Worm (Caenorhabditis elegans) whole organism, young adult: ENCODE measurements around the gene C52E4.7.

ENCODE experiments used
- B0019.2 ChIP-seq: fragments of 200-800 bp; sonication (Bioruptor generic); conservative IDR thresholded peaks from 2 replicates; pipeline ENCODE4 v1.3.6; 2022; ENCODE audit warnings: missing genetic modification reagents, missing genetic modification characterization, missing compliant biosample characterization
- D2030.7 ChIP-seq: fragments of 200-800 bp; sonication (Bioruptor generic); IDR thresholded peaks from 2 replicates; pipeline ENCODE4 v1.3.6; 2022; ENCODE audit warnings: missing genetic modification reagents, missing genetic modification characterization, missing compliant biosample characterization
- F22D6.2 ChIP-seq: sonication (generic microtip); optimal IDR thresholded peaks from 2 replicates; lab custom pipeline; 2016; ENCODE audit warnings: mild to moderate bottlenecking, missing genetic modification characterization, missing compliant biosample characterization
- F33H1.4 ChIP-seq: fragments of 200-800 bp; sonication (Bioruptor generic); IDR thresholded peaks from 2 replicates; pipeline ENCODE4 v1.3.6; 2022; ENCODE audit warnings: missing genetic modification reagents, missing genetic modification characterization, missing compliant biosample characterization
- F39B2.1 ChIP-seq: fragments of 200-800 bp; sonication (Bioruptor generic); IDR thresholded peaks from 2 replicates; pipeline ENCODE4 v1.3.6; 2022; ENCODE audit warnings: missing genetic modification reagents, missing genetic modification characterization, missing compliant biosample characterization
- F49E8.2 ChIP-seq: sonication (generic microtip); optimal IDR thresholded peaks from 3 replicates; lab custom pipeline; 2017; ENCODE audit warnings: missing genetic modification characterization, mild to moderate bottlenecking, missing compliant biosample characterization, antibody characterized with exemption, moderate library complexity; ENCODE audit not compliant: insufficient read depth
- F57A8.1 ChIP-seq: fragments of 200-800 bp; sonication (Bioruptor generic); optimal IDR thresholded peaks from 2 replicates; lab custom pipeline; 2018; ENCODE audit warnings: mild to moderate bottlenecking, missing genetic modification characterization, moderate library complexity, missing compliant biosample characterization
- Y53G8AR.9 ChIP-seq: fragments of 200-800 bp; sonication (Bioruptor generic); conservative IDR thresholded peaks from 2 replicates; pipeline ENCODE4 v1.3.6; 2022; ENCODE audit warnings: missing genetic modification reagents, missing genetic modification characterization, missing compliant biosample characterization
- Y79H2A.3 ChIP-seq: fragments of 200-800 bp; sonication (Bioruptor generic); conservative IDR thresholded peaks from 2 replicates; pipeline ENCODE4 v1.3.6; 2022; ENCODE audit warnings: missing genetic modification reagents, missing genetic modification characterization, missing compliant biosample characterization
- Y95B8A.8 ChIP-seq: fragments of 200-800 bp; sonication (Bioruptor generic); IDR thresholded peaks from 2 replicates; pipeline ENCODE4 v1.3.6; 2022; ENCODE audit warnings: missing genetic modification reagents, missing genetic modification characterization, missing compliant biosample characterization
- ZK185.1 ChIP-seq: sonication (generic microtip); optimal IDR thresholded peaks from 2 replicates; lab custom pipeline; 2016; ENCODE audit warnings: mild to moderate bottlenecking, missing genetic modification characterization, missing compliant biosample characterization; ENCODE audit not compliant: poor library complexity, severe bottlenecking
- akir-1 ChIP-seq: fragments of 200-800 bp; sonication (Bioruptor generic); optimal IDR thresholded peaks from 2 replicates; lab custom pipeline; 2018; ENCODE audit warnings: mild to moderate bottlenecking, missing genetic modification characterization, moderate library complexity, missing compliant biosample characterization
- ama-1 ChIP-seq, 3 experiments: fragments of 150-350 bp in 1 of 3; sonication (generic microtip) in 2 of 3; optimal IDR thresholded peaks; 2 replicates each; lab custom pipeline; 2014 to 2018; ENCODE audit warnings: missing biosample characterization in 2 of 3, missing genetic modification characterization in 2 of 3, missing genetic modification reagents in 2 of 3
- aptf-3 ChIP-seq: fragments of 200-800 bp; sonication (Bioruptor generic); IDR thresholded peaks from 2 replicates; pipeline ENCODE4 v1.3.6; 2022; ENCODE audit warnings: missing genetic modification characterization, missing compliant biosample characterization
- athp-1 ChIP-seq: sonication (generic microtip); optimal IDR thresholded peaks from 2 replicates; lab custom pipeline; 2017; ENCODE audit warnings: mild to moderate bottlenecking, missing genetic modification characterization, missing compliant biosample characterization
- attf-6 ChIP-seq: fragments of 200-800 bp; sonication (Bioruptor generic); IDR thresholded peaks from 2 replicates; pipeline ENCODE4 v1.3.6; 2022; ENCODE audit warnings: missing genetic modification reagents, missing genetic modification characterization, missing compliant biosample characterization
- cebp-1 ChIP-seq, 2 experiments: fragments of 200-800 bp in 1 of 2; sonication (Bioruptor generic) in 1 of 2; sonication (generic microtip) in 1 of 2; IDR thresholded peaks in 1 of 2; optimal IDR thresholded peaks in 1 of 2; 2 replicates each; pipeline versions ENCODE4 v1.3.6 to Lab custom; 2017 to 2022; ENCODE audit warnings: missing compliant biosample characterization in 2 of 2, missing genetic modification characterization in 2 of 2, mild to moderate bottlenecking in 1 of 2, missing genetic modification reagents in 1 of 2, moderate library complexity in 1 of 2
- cebp-2 ChIP-seq: fragments of 200-800 bp; sonication (Bioruptor generic); IDR thresholded peaks from 2 replicates; pipeline ENCODE4 v1.3.6; 2022; ENCODE audit warnings: missing genetic modification characterization, missing compliant biosample characterization
- ceh-40 ChIP-seq: fragments of 200-800 bp; sonication (Bioruptor generic); IDR thresholded peaks from 2 replicates; pipeline ENCODE4 v1.3.6; 2022; ENCODE audit warnings: missing genetic modification characterization, missing compliant biosample characterization
- ceh-58 ChIP-seq: fragments of 200-800 bp; sonication (Bioruptor generic); IDR thresholded peaks from 2 replicates; pipeline ENCODE4 v1.3.6; 2022; ENCODE audit warnings: missing genetic modification characterization, missing compliant biosample characterization
- ceh-91 ChIP-seq: fragments of 200-800 bp; sonication (Bioruptor generic); IDR thresholded peaks from 2 replicates; pipeline ENCODE4 v1.3.6; 2022; ENCODE audit warnings: missing genetic modification reagents, missing genetic modification characterization, missing compliant biosample characterization
- dpl-1 ChIP-seq: fragments of 150-350 bp; optimal IDR thresholded peaks from 2 replicates; lab custom pipeline; 2014; ENCODE audit warnings: missing biosample characterization, missing genetic modification reagents, missing genetic modification characterization
- egl-44 ChIP-seq: fragments of 200-800 bp; sonication (Bioruptor generic); IDR thresholded peaks from 2 replicates; pipeline ENCODE4 v1.3.6; 2022; ENCODE audit warnings: missing genetic modification reagents, missing genetic modification characterization, missing compliant biosample characterization
- egrh-3 ChIP-seq: fragments of 200-800 bp; sonication (Bioruptor generic); IDR thresholded peaks from 2 replicates; pipeline ENCODE4 v1.3.6; 2022; ENCODE audit warnings: missing genetic modification reagents, missing genetic modification characterization, missing compliant biosample characterization
- hlh-12 ChIP-seq: sonication (generic microtip); optimal IDR thresholded peaks from 2 replicates; lab custom pipeline; 2016; ENCODE audit warnings: missing genetic modification characterization, missing compliant biosample characterization
- hmg-1.2 ChIP-seq: fragments of 200-800 bp; sonication (Bioruptor generic); IDR thresholded peaks from 2 replicates; pipeline ENCODE4 v1.3.6; 2022; ENCODE audit warnings: missing genetic modification reagents, missing genetic modification characterization, missing compliant biosample characterization
- hmg-20 ChIP-seq: fragments of 200-800 bp; sonication (Bioruptor generic); IDR thresholded peaks from 2 replicates; pipeline ENCODE4 v1.3.6; 2022; ENCODE audit warnings: missing genetic modification reagents, missing genetic modification characterization, missing compliant biosample characterization
- hrde-1 ChIP-seq: sonication (generic microtip); optimal IDR thresholded peaks from 2 replicates; lab custom pipeline; 2016; ENCODE audit warnings: missing genetic modification characterization, mild to moderate bottlenecking, missing compliant biosample characterization, moderate library complexity, missing genotype, missing genetic modification reagents, borderline replicate concordance
- lag-1 ChIP-seq: fragments of 200-800 bp; sonication (Bioruptor generic); IDR thresholded peaks from 2 replicates; pipeline ENCODE4 v1.3.6; 2022; ENCODE audit warnings: missing genetic modification reagents, missing genetic modification characterization, missing compliant biosample characterization
- let-526 ChIP-seq: fragments of 200-800 bp; sonication (Bioruptor generic); IDR thresholded peaks from 2 replicates; pipeline ENCODE4 v1.3.6; 2022; ENCODE audit warnings: missing genetic modification reagents, missing genetic modification characterization, missing compliant biosample characterization
- lir-1 ChIP-seq: fragments of 200-800 bp; sonication (Bioruptor generic); conservative IDR thresholded peaks from 2 replicates; pipeline ENCODE4 v1.3.6; 2022; ENCODE audit warnings: missing genetic modification reagents, missing genetic modification characterization, missing compliant biosample characterization
- madf-8 ChIP-seq: fragments of 200-800 bp; sonication (Bioruptor generic); conservative IDR thresholded peaks from 2 replicates; pipeline ENCODE4 v1.3.6; 2022; ENCODE audit warnings: missing genetic modification reagents, missing genetic modification characterization, missing compliant biosample characterization
- nfya-1 ChIP-seq: sonication (generic microtip); optimal IDR thresholded peaks from 2 replicates; lab custom pipeline; 2017; ENCODE audit warnings: antibody characterized with exemption, missing compliant biosample characterization, missing genetic modification characterization, borderline replicate concordance; ENCODE audit not compliant: insufficient read depth
- nhr-27 ChIP-seq: fragments of 200-800 bp; sonication (Bioruptor generic); optimal IDR thresholded peaks from 2 replicates; lab custom pipeline; 2018; ENCODE audit warnings: mild to moderate bottlenecking, missing genetic modification characterization, moderate library complexity, missing compliant biosample characterization
- pha-4 ChIP-seq: fragments of 150-350 bp; sonication (generic microtip); optimal IDR thresholded peaks from 2 replicates; lab custom pipeline; 2014; ENCODE audit warnings: missing biosample characterization, missing genetic modification reagents, missing genetic modification characterization
- rcor-1 ChIP-seq: fragments of 200-800 bp; sonication (Bioruptor generic); IDR thresholded peaks from 2 replicates; pipeline ENCODE4 v1.3.6; 2022; ENCODE audit warnings: missing genetic modification reagents, missing genetic modification characterization, missing compliant biosample characterization
- rpc-1 ChIP-seq, 2 experiments: fragments of 150-350 bp in 1 of 2; sonication (generic microtip) in 1 of 2; optimal IDR thresholded peaks; 2 replicates each; lab custom pipeline; 2014 to 2018; ENCODE audit warnings: missing biosample characterization in 1 of 2, missing genetic modification characterization in 1 of 2, missing genetic modification reagents in 1 of 2, missing genotype in 1 of 2
- snpc-1.1 ChIP-seq: sonication (generic microtip); optimal IDR thresholded peaks from 2 replicates; lab custom pipeline; 2017; ENCODE audit warnings: missing genetic modification characterization, mild to moderate bottlenecking, missing compliant biosample characterization, antibody characterized with exemption, moderate library complexity, missing genotype, missing genetic modification reagents; ENCODE audit not compliant: insufficient read depth
- tlf-1 ChIP-seq: fragments of 200-800 bp; sonication (Bioruptor generic); optimal IDR thresholded peaks from 2 replicates; lab custom pipeline; 2018; ENCODE audit warnings: mild to moderate bottlenecking, missing genetic modification characterization, missing compliant biosample characterization
- xnd-1 ChIP-seq: sonication (generic microtip); optimal IDR thresholded peaks from 2 replicates; lab custom pipeline; 2016; ENCODE audit warnings: missing genotype, missing genetic modification reagents, missing genetic modification characterization, missing compliant biosample characterization
- zim-3 ChIP-seq: sonication (generic microtip); optimal IDR thresholded peaks from 2 replicates; lab custom pipeline; 2017; ENCODE audit warnings: mild to moderate bottlenecking, missing genetic modification characterization, moderate library complexity, missing compliant biosample characterization
- ztf-28 ChIP-seq: fragments of 200-800 bp; sonication (Bioruptor generic); IDR thresholded peaks from 2 replicates; pipeline ENCODE4 v1.3.6; 2022; ENCODE audit warnings: missing genetic modification reagents, missing genetic modification characterization, missing compliant biosample characterization

Gene C52E4.7

ce11 chrV:11979673-11980561 lies 14.2 kb upstream of the C52E4.7 start, which contains the start of gene snr-4 (continued):
- TF ChIP-seq F33H1.4 (GFP tag; lab: Robert Waterston, UW) (peak; percentile 78), let-526 (GFP tag; lab: Robert Waterston, UW) (0 out of 2 replicates have a peak, but pooled peaks have one; percentile 39), hrde-1 (peak; percentile 86), ama-1 (optimal IDR thresholded peaks at IDR 0.05; lab: Kevin White, UChicago) (peak; percentile 80), ama-1 (GFP tag; optimal IDR thresholded peaks at IDR 0.05; lab: Kevin White, UChicago) (no peak), F57A8.1 (GFP tag; lab: Kevin White, UChicago) (no peak), egl-44 (GFP tag; lab: Robert Waterston, UW) (peak; percentile 74; the same call in 1 of the 2 replicates), rpc-1 (optimal IDR thresholded peaks at IDR 0.05; lab: Kevin White, UChicago) (no peak), rpc-1 (tag; optimal IDR thresholded peaks at IDR 0.05; lab: Kevin White, UChicago) (peak; percentile 11), hmg-20 (GFP tag; lab: Robert Waterston, UW) (peak; percentile 84), athp-1 (tag; lab: Kevin White, UChicago) (peak; percentile 67), F49E8.2 (tag; lab: Kevin White, UChicago) (peak; percentile 93), Y53G8AR.9 (GFP tag; lab: Robert Waterston, UW) (peak; percentile 92), nhr-27 (tag; lab: Kevin White, UChicago) (no peak), B0019.2 (GFP tag; lab: Robert Waterston, UW) (peak; percentile 56; the same call in 1 of the 2 replicates), F39B2.1 (GFP tag; lab: Robert Waterston, UW) (no peak), F22D6.2 (tag; lab: Kevin White, UChicago) (peak; percentile 49), dpl-1 (GFP tag; lab: Kevin White, UChicago) (peak; percentile 44), snpc-1.1 (tag; lab: Kevin White, UChicago) (peak; percentile 98), rcor-1 (GFP tag; lab: Robert Waterston, UW) (peak; percentile 95), lag-1 (GFP tag; lab: Robert Waterston, UW) (no peak), aptf-3 (GFP tag; lab: Robert Waterston, UW) (0 out of 2 replicates have a peak, but pooled peaks have one; percentile 6), pha-4 (peak; percentile 49), ceh-58 (GFP tag; lab: Robert Waterston, UW) (no peak), D2030.7 (GFP tag; lab: Robert Waterston, UW) (peak; percentile 99), ceh-40 (0 out of 2 replicates have a peak, but pooled peaks have one; percentile 27), zim-3 (no peak), ZK185.1 (tag; lab: Kevin White, UChicago) (peak; percentile 73), lir-1 (GFP tag; lab: Robert Waterston, UW) (peak; percentile 79), nfya-1 (no peak), akir-1 (no peak), hlh-12 (tag; lab: Kevin White, UChicago) (no peak), egrh-3 (GFP tag; lab: Robert Waterston, UW) (peak; percentile 53; the same call in 1 of the 2 replicates), attf-6 (GFP tag; lab: Robert Waterston, UW) (peak; percentile 93), hmg-1.2 (GFP tag; lab: Robert Waterston, UW) (peak; percentile 97), Y95B8A.8 (GFP tag; lab: Robert Waterston, UW) (no peak), cebp-2 (peak; percentile 61; the same call in 1 of the 2 replicates), ztf-28 (peak; percentile 95), tlf-1 (GFP tag; lab: Kevin White, UChicago) (peak; percentile 87), cebp-1 (GFP tag; IDR thresholded peaks at IDR 0.05; lab: Robert Waterston, UW) (no peak), cebp-1 (tag; optimal IDR thresholded peaks at IDR 0.05; lab: Kevin White, UChicago) (peak; percentile 86), xnd-1 (tag; lab: Kevin White, UChicago) (peak; percentile 61), ceh-91 (GFP tag; lab: Robert Waterston, UW) (peak; percentile 83), madf-8 (peak; percentile 65), Y79H2A.3 (GFP tag; lab: Robert Waterston, UW) (peak; percentile 79)
